Fruit fly (Drosophila melanogaster) whole organism, wandering third instar larva: ENCODE measurements around the gene CG31253.
"Not testable (repeated sequence)": the region's sequence is repeated elsewhere in the genome, so short reads cannot be mapped to it uniquely, and the experiment has no call there.

Experiments
- Abd-B ChIP-seq: fragments of >200 bp; optimal IDR thresholded peaks from 2 replicates; lab custom pipeline; 2017; ENCODE audit warnings: missing biosample characterization, missing genetic modification characterization
- CG32264 ChIP-seq: fragments of 200-800 bp; sonication (Bioruptor generic); optimal IDR thresholded peaks from 2 replicates; lab custom pipeline; 2016; ENCODE audit warnings: missing biosample characterization, missing genetic modification characterization
- CG9705 ChIP-seq: fragments of 200-800 bp; sonication (Bioruptor generic); optimal IDR thresholded peaks from 2 replicates; lab custom pipeline; 2018; ENCODE audit warnings: missing biosample characterization, mild to moderate bottlenecking, missing genetic modification characterization
- CrebA ChIP-seq: fragments of 200-800 bp; sonication (Bioruptor generic); optimal IDR thresholded peaks from 2 replicates; lab custom pipeline; 2016; ENCODE audit warnings: missing biosample characterization, mild to moderate bottlenecking, missing genetic modification characterization, borderline replicate concordance
- Dfd ChIP-seq: fragments of >200 bp; optimal IDR thresholded peaks from 2 replicates; lab custom pipeline; 2017; ENCODE audit warnings: missing biosample characterization, missing genetic modification characterization
- Dif ChIP-seq: fragments of 200-275, 200-300 bp; sonication (Bioruptor generic); optimal IDR thresholded peaks from 2 replicates; lab custom pipeline; 2018; ENCODE audit warnings: missing biosample characterization, missing genetic modification characterization; ENCODE audit not compliant: partially characterized antibody
- GATAd ChIP-seq: sonication (Bioruptor generic); optimal IDR thresholded peaks from 2 replicates; lab custom pipeline; 2016; ENCODE audit warnings: missing biosample characterization, missing genetic modification characterization
- HLH106 ChIP-seq: fragments of 200-800 bp; optimal IDR thresholded peaks from 3 replicates; lab custom pipeline; 2019; ENCODE audit warnings: missing biosample characterization, mild to moderate bottlenecking, missing genetic modification characterization, moderate library complexity
- Hnf4 ChIP-seq: fragments of 200-800 bp; sonication (Bioruptor generic); optimal IDR thresholded peaks from 2 replicates; lab custom pipeline; 2016; ENCODE audit warnings: missing biosample characterization, mild to moderate bottlenecking, missing genetic modification characterization
- Hr78 ChIP-seq: fragments of >200 bp; optimal IDR thresholded peaks from 2 replicates; lab custom pipeline; 2017; ENCODE audit warnings: missing biosample characterization, missing genetic modification characterization
- Hr83 ChIP-seq: fragments of 200-300 bp; sonication (Bioruptor generic); optimal IDR thresholded peaks from 2 replicates; lab custom pipeline; 2016; ENCODE audit warnings: missing biosample characterization, mild to moderate bottlenecking, missing genetic modification characterization, moderate library complexity; ENCODE audit not compliant: poor library complexity, severe bottlenecking
- Mio ChIP-seq: sonication (Bioruptor generic); optimal IDR thresholded peaks from 2 replicates; lab custom pipeline; 2016; ENCODE audit warnings: missing biosample characterization, missing genetic modification characterization
- N ChIP-seq: fragments of >200 bp; optimal IDR thresholded peaks from 2 replicates; lab custom pipeline; 2018; ENCODE audit warnings: missing biosample characterization, missing external identifiers, missing genetic modification characterization
- OdsH ChIP-seq: fragments of 200-800 bp; sonication (Bioruptor generic); optimal IDR thresholded peaks from 2 replicates; lab custom pipeline; 2016; ENCODE audit warnings: missing biosample characterization, mild to moderate bottlenecking, missing genetic modification characterization
- Rel ChIP-seq, 2 experiments: fragments of 200-800 bp; sonication (Bioruptor generic) in 1 of 2; optimal IDR thresholded peaks; 2 replicates in 1 of 2; 3 replicates in 1 of 2; lab custom pipeline; 2016 to 2019; ENCODE audit warnings: mild to moderate bottlenecking in 2 of 2, missing biosample characterization in 2 of 2, missing genetic modification characterization in 2 of 2, moderate library complexity in 1 of 2
- Vsx2 ChIP-seq: fragments of 200-300, 225-300 bp; sonication (Bioruptor generic); optimal IDR thresholded peaks from 2 replicates; lab custom pipeline; 2018; ENCODE audit warnings: missing biosample characterization, missing genetic modification characterization; ENCODE audit not compliant: partially characterized antibody
- br ChIP-seq: fragments of 200-800 bp; sonication (Bioruptor generic); optimal IDR thresholded peaks from 2 replicates; lab custom pipeline; 2016; ENCODE audit warnings: missing biosample characterization, missing genetic modification characterization
- brk ChIP-seq: fragments of 200-800 bp; sonication (Bioruptor generic); optimal IDR thresholded peaks from 2 replicates; lab custom pipeline; 2016; ENCODE audit warnings: missing biosample characterization, mild to moderate bottlenecking, missing genetic modification characterization
- dl ChIP-seq, 2 experiments: fragments of 175-275, 200-275 bp in 1 of 2; fragments of 200-275 bp in 1 of 2; sonication (Bioruptor generic); optimal IDR thresholded peaks; lab custom pipeline; 2018; ENCODE audit warnings: mild to moderate bottlenecking in 2 of 2, missing biosample characterization in 2 of 2, missing genetic modification characterization in 2 of 2, moderate library complexity in 2 of 2; ENCODE audit not compliant: partially characterized antibody in 2 of 2, insufficient read depth in 1 of 2
- dmrt93B ChIP-seq: fragments of 200-800 bp; sonication (Bioruptor generic); optimal IDR thresholded peaks from 2 replicates; lab custom pipeline; 2018; ENCODE audit warnings: missing biosample characterization, mild to moderate bottlenecking, missing genetic modification characterization
- dsf ChIP-seq: sonication (Bioruptor generic); optimal IDR thresholded peaks from 2 replicates; lab custom pipeline; 2016; ENCODE audit warnings: missing biosample characterization, missing genetic modification characterization, borderline replicate concordance
- ey ChIP-seq: fragments of 200-800 bp; sonication (Bioruptor generic); optimal IDR thresholded peaks from 2 replicates; lab custom pipeline; 2016; ENCODE audit warnings: missing biosample characterization, missing genetic modification characterization
- foxo ChIP-seq, 2 experiments: fragments of 200-800 bp; sonication (Bioruptor generic); optimal IDR thresholded peaks; 2 replicates in 1 of 2; 3 replicates in 1 of 2; lab custom pipeline; 2016 to 2017; ENCODE audit warnings: missing biosample characterization in 2 of 2, missing genetic modification characterization in 2 of 2
- fru ChIP-seq: fragments of 200-800 bp; sonication (Bioruptor generic); optimal IDR thresholded peaks from 3 replicates; lab custom pipeline; 2016; ENCODE audit warnings: missing biosample characterization, mild to moderate bottlenecking, missing genetic modification characterization
- h ChIP-seq: fragments of 200-800 bp; sonication (Bioruptor generic); optimal IDR thresholded peaks from 3 replicates; lab custom pipeline; 2016; ENCODE audit warnings: missing biosample characterization, mild to moderate bottlenecking, missing genetic modification characterization
- lola ChIP-seq: fragments of >200 bp; optimal IDR thresholded peaks from 2 replicates; lab custom pipeline; 2017; ENCODE audit warnings: missing biosample characterization, missing genetic modification characterization
- pan ChIP-seq: fragments of >200 bp; optimal IDR thresholded peaks from 2 replicates; lab custom pipeline; 2017
- psq ChIP-seq: fragments of 200-800 bp; sonication (Bioruptor generic); optimal IDR thresholded peaks from 3 replicates; lab custom pipeline; 2017; ENCODE audit warnings: missing biosample characterization, mild to moderate bottlenecking, missing genetic modification characterization, moderate library complexity
- rgr ChIP-seq: fragments of 200-800 bp; sonication (Bioruptor generic); optimal IDR thresholded peaks from 3 replicates; lab custom pipeline; 2016; ENCODE audit warnings: missing biosample characterization, mild to moderate bottlenecking, missing genetic modification characterization
- sv ChIP-seq: fragments of 200-800 bp; sonication (Bioruptor generic); optimal IDR thresholded peaks from 3 replicates; lab custom pipeline; 2016; ENCODE audit warnings: missing biosample characterization, missing genetic modification characterization
- tai ChIP-seq: sonication (Bioruptor generic); optimal IDR thresholded peaks from 2 replicates; lab custom pipeline; 2016; ENCODE audit warnings: missing biosample characterization, missing genetic modification characterization
- usp ChIP-seq: fragments of >200 bp; optimal IDR thresholded peaks from 2 replicates; lab custom pipeline; 2017; ENCODE audit warnings: missing biosample characterization, missing genetic modification characterization
- woc ChIP-seq: sonication (Bioruptor generic); optimal IDR thresholded peaks from 2 replicates; lab custom pipeline; 2016; ENCODE audit warnings: missing biosample characterization, mild to moderate bottlenecking, missing genetic modification characterization

CG31253 gene

DNA sequence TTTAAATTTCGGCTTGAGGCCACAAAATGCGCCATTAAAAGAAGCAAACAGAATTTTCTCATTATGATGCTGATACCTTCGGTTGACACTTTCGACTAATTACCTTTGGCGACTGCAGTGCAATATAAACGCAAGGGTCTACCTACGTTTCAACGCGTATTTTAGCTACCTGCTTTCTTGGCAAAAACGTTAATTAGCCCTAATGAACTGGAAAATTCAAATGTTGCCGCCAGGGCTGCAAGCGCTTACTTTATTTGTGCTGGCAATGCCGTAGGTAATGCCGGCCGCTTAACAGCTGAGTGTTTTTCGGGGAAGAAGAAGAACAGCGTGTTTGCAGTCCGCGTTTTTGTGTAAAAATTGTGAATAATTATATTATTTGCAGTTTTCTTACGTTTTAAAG, at the start of gene CG31253:
Gene CG31253 (minus strand): TSS at position 101 of the 400 bp plus-strand sequence.
- TF ChIP-seq Vsx2; dl (GFP tag; optimal IDR thresholded peaks at IDR 0.05; lab: Kevin White, UChicago; ENCODE audit: insufficient read depth in 1 of 2, partially characterized antibody in 2 of 2); ey (GFP tag; lab: Kevin White, UChicago): not testable (repeated sequence)

DNA sequence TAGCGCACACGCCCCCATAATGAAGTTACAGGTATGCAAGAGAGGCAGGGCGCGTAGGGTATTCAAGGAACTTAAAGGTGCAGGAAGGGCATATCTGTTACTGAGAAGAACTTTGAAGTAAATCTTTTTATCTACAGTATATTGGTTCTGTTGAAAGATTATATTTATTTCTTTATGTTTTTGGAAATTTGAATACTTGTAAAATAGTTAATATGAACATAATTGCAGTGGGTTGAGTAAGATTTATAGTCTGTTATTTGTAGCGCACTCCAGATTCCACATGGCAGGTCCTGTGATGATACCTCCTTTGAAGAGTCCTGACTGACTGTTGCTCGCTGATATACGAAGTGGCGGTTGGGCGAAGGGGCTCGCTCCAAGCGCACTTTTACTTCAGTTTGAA, 43.7 kb upstream of the CG31253 start:
- TF ChIP-seq sv (no peak), Hnf4 (no peak), Hr78 (GFP tag; lab: Kevin White, UChicago) (no peak), CG32264 (no peak), h (GFP tag; lab: Kevin White, UChicago) (no peak), usp (GFP tag; lab: Kevin White, UChicago) (no peak), br (GFP tag; lab: Kevin White, UChicago) (no peak), Dif (GFP tag; lab: Kevin White, UChicago) (no peak), lola (no peak), woc (GFP tag; lab: Kevin White, UChicago) (no peak), N (GFP tag; lab: Kevin White, UChicago) (no peak)
- TF ChIP-seq, all 38 proteins: peak for 0

DNA sequence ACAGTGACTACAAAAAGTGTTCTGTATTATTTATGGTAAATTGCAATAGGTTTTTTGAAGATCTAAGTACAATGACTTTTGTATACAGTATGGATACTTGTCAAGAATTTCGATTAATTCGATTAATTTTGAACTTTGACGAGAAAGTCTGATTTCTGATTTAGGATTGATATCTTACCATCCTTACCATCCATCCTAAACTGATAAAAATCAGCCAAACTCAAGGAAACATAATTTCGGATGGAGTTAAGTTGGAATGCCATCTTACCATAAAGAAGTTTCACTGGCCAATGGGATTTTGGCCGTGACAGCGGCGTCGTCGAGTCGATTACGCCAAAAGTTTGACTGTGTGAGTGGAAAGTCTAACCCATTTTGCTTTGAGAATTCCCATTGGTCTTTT, 30.3 kb upstream of the CG31253 start, which contains the start of gene CG4815:
Gene CG4815 (minus strand): TSS at position 101 of the 400 bp plus-strand sequence.
- no peak for TF ChIP-seq h (GFP tag; lab: Kevin White, UChicago)

DNA sequence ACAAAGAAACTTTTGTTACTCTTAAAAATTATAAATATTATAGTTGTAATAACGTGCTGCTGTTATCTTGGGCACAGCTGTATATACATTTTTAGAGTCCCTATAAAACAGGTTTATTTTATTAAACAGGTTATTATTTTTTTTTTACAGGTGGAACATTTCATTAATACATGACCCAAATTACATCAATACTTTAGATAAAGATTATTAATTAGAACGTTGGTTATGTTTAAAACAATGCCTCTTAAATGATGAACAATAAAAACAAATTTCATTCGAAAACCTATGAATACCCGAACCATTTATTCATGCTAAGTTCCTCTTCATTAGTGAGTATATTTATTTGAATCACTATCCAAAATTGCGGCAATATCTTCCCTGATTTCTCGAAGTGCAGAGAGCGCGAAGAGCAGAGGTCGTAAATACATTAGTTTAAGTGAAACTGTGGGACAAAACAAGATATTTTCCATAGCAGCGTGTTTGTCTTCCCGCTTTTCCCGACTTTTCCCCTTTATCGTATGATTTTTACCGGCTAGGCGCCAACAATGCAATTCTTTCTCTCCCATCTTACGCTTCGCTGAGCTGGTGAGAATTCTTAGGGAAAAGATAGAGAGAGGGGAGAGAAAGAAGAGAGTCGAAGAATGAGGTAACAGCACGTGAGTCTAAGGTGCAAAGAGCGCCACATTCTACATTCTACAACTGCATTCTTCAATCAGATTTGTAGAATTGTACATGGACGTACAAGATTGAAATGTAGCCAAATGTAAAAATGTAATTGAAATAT, 28.5 kb upstream of the CG31253 start:
- no peak for TF ChIP-seq Mio (GFP tag; lab: Kevin White, UChicago)
- peak in 1 of 2 experiments; percentile 34 for TF ChIP-seq dl (GFP tag; optimal IDR thresholded peaks at IDR 0.05; lab: Kevin White, UChicago; ENCODE audit: insufficient read depth in 1 of 2, partially characterized antibody in 2 of 2)
- peak; percentile 3 for TF ChIP-seq dmrt93B (GFP tag; lab: Kevin White, UChicago)
- no peak for TF ChIP-seq CrebA (GFP tag; lab: Kevin White, UChicago)
- TF ChIP-seq Hr83 (GFP tag; lab: Kevin White, UChicago) = no peak
- TF ChIP-seq psq (GFP tag; lab: Kevin White, UChicago) = no peak
- no peak for TF ChIP-seq foxo (GFP tag; optimal IDR thresholded peaks at IDR 0.05; lab: Kevin White, UChicago)
- TF ChIP-seq fru (GFP tag; lab: Kevin White, UChicago) = no peak
- TF ChIP-seq HLH106 = peak; percentile 5
- no peak for TF ChIP-seq pan (lab: Kevin White, UChicago)
- TF ChIP-seq sv = no peak
- no peak for TF ChIP-seq CG9705 (GFP tag; lab: Kevin White, UChicago)
- no peak for TF ChIP-seq usp (GFP tag; lab: Kevin White, UChicago)
- TF ChIP-seq dsf (GFP tag; lab: Kevin White, UChicago) = no peak
- no peak for TF ChIP-seq Rel (GFP tag; optimal IDR thresholded peaks at IDR 0.05; lab: Kevin White, UChicago)
- TF ChIP-seq Rel (tag; optimal IDR thresholded peaks at IDR 0.05; lab: Kevin White, UChicago) = no peak
- TF ChIP-seq br (GFP tag; lab: Kevin White, UChicago) = no peak
- TF ChIP-seq Abd-B = no peak
- TF ChIP-seq Dfd = no peak
- TF ChIP-seq h (GFP tag; lab: Kevin White, UChicago) = no peak
- no peak for TF ChIP-seq CG32264
- no peak for TF ChIP-seq ey (GFP tag; lab: Kevin White, UChicago)
- no peak for TF ChIP-seq GATAd (GFP tag; lab: Kevin White, UChicago)
- no peak for TF ChIP-seq Hr78 (GFP tag; lab: Kevin White, UChicago)
- no peak for TF ChIP-seq tai (GFP tag; lab: Kevin White, UChicago)
- TF ChIP-seq brk (GFP tag; lab: Kevin White, UChicago) = no peak
- no peak for TF ChIP-seq rgr (GFP tag; lab: Kevin White, UChicago)
- TF ChIP-seq Hnf4 = no peak
- TF ChIP-seq Dif (GFP tag; lab: Kevin White, UChicago) = peak; percentile 2
- no peak for TF ChIP-seq OdsH (GFP tag; lab: Kevin White, UChicago)
- no peak for TF ChIP-seq lola
